Fruit fly (Drosophila melanogaster): Measurements from ENCODE around the gene AnxB11.

The AnxB11 gene

DNA sequence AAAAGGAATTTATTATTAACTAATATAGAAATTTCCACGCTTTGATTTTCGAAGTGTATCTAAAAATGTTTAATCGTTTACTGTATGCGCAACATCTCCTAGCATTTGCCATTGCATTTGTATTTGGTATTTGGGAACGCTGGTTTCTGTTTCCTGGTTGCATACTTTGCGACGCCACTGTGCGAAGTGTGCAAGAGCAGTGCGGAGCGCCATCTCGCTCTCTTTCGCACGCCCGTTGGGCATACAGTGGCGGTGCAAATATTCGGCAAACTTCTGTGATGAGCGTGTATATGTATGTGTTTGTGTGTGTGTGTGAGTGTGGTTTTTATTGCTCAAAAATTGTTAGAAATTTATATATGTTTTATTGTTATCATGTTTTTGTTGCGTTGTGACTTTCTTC lies 36.5 kb upstream of the AnxB11 start (continued):
- TF ChIP-seq slp2 (GFP tag; optimal IDR thresholded peaks at IDR 0.05) (peak; percentile 11), klu (GFP tag; IDR thresholded peaks at IDR 0.05) (no peak), Usf (GFP tag; optimal IDR thresholded peaks at IDR 0.05) (no peak), Hand (GFP tag; optimal IDR thresholded peaks at IDR 0.05) (no peak), ro (GFP tag; IDR thresholded peaks at IDR 0.05) (no peak), CG2202 (tag; optimal IDR thresholded peaks at IDR 0.05) (no peak), Poxn (GFP tag; IDR thresholded peaks at IDR 0.05) (no peak), CG17568 (GFP tag; optimal IDR thresholded peaks at IDR 0.05) (no peak), Xbp1 (GFP tag; optimal IDR thresholded peaks at IDR 0.05) (peak; percentile 14), CG11723 (GFP tag; optimal IDR thresholded peaks at IDR 0.05) (no peak)

DNA sequence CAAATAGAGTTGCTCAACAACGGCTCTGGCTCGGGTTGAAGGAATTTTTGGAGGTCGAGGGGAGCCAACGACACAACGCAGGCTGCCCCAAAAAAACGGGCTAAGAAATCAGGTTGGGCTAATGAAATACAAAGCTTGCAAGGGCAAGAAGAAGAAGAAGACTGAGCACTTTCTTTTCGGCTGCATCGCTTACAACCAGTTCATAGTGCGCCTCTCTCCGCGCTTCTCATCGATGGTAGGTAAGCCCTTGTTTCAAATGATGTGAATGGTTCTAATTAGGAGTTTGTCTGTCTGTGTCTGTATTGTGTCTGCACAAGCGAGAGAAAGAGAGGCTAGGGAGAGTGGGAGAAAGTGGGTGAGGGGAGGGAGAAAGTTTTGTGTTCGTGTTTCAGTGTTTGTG lies 34.5 kb upstream of the AnxB11 start:
- peak; percentile 1 for TF ChIP-seq CG14710 (tag; optimal IDR thresholded peaks at IDR 0.05)
- TF ChIP-seq cg (GFP tag; optimal IDR thresholded peaks at IDR 0.05) = peak; percentile 50
- no peak for TF ChIP-seq toy (GFP tag; IDR thresholded peaks at IDR 0.05)
- TF ChIP-seq ato (GFP tag; IDR thresholded peaks at IDR 0.05; ENCODE audit: partially characterized antibody) = 0 out of 2 replicates have a peak, but pooled peaks have one; percentile 52
- peak; percentile 91 for TF ChIP-seq Blimp-1 (GFP tag; optimal IDR thresholded peaks at IDR 0.05)
- TF ChIP-seq CG6791 (GFP tag; IDR thresholded peaks at IDR 0.05; ENCODE audit: partially characterized antibody) = peak; percentile 72; the same call in 2 of the 3 replicates
- TF ChIP-seq mirr (GFP tag; optimal IDR thresholded peaks at IDR 0.05) = no peak
- no peak for TF ChIP-seq CG17328 (GFP tag; IDR thresholded peaks at IDR 0.05)
- peak; percentile 94 for TF ChIP-seq CG8290 (GFP tag; optimal IDR thresholded peaks at IDR 0.05)
- peak; percentile 41 to 56 for TF ChIP-seq CG8290 (tag; optimal IDR thresholded peaks at IDR 0.05)
- peak; percentile 31 for TF ChIP-seq CG2712 (tag; optimal IDR thresholded peaks at IDR 0.05)
- TF ChIP-seq sens (GFP tag) = peak; percentile 1
- TF ChIP-seq phol (tag; optimal IDR thresholded peaks at IDR 0.05) = peak; percentile 13
- TF ChIP-seq CG10979 (tag; optimal IDR thresholded peaks at IDR 0.05) = peak; percentile 2
- peak; percentile 100 for TF ChIP-seq CG17829 (tag; optimal IDR thresholded peaks at IDR 0.05)
- peak; percentile 3 for TF ChIP-seq CG13894 (tag; optimal IDR thresholded peaks at IDR 0.05)
- TF ChIP-seq Trl (optimal IDR thresholded peaks at IDR 0.05) = peak in 1 of 2 experiments; percentile 13
- no peak for TF ChIP-seq Trl (GFP tag; optimal IDR thresholded peaks at IDR 0.05)
- peak; percentile 81 for TF ChIP-seq kni (GFP tag; optimal IDR thresholded peaks at IDR 0.05)
- no peak for TF ChIP-seq CrebB (tag; optimal IDR thresholded peaks at IDR 0.05)
- peak; percentile 32; the same call in 1 of the 2 replicates for TF ChIP-seq vvl (GFP tag; IDR thresholded peaks at IDR 0.05)
- peak; percentile 6 for TF ChIP-seq CG12769 (tag; optimal IDR thresholded peaks at IDR 0.05)
- peak; percentile 73 for TF ChIP-seq CG17385 (GFP tag; optimal IDR thresholded peaks at IDR 0.05)
- peak; percentile 4 for TF ChIP-seq CG15601 (tag; optimal IDR thresholded peaks at IDR 0.05)
- peak; percentile 47 for TF ChIP-seq stwl (tag; optimal IDR thresholded peaks at IDR 0.05)
- TF ChIP-seq CG12155 (GFP tag; optimal IDR thresholded peaks at IDR 0.05) = no peak
- peak; percentile 42 for TF ChIP-seq CG1603 (tag; optimal IDR thresholded peaks at IDR 0.05)

DNA sequence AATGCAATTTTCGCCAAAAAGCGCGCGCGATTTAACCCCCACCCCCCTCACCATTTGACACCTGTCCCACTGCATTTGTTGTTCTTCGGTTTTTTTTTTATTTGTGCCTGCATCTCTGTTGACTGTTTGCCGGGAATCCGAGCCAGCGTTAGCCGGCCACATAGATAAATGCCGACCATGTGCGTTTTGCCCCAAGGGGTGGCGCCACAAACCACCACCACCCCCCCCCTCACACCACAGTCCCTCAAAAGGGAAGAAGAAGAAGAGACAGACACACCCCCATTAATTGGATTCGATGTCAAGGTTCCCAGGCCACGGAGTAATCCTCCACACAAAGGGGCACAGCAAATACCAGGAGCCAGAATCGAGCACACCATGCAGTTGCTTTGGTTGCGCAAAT lies 27.3 kb upstream of the AnxB11 start:
- TF ChIP-seq crol (GFP tag; IDR thresholded peaks at IDR 0.05) = peak; percentile 60
- TF ChIP-seq Max (GFP tag; optimal IDR thresholded peaks at IDR 0.05) = no peak
- no peak for TF ChIP-seq Dip2 (GFP tag; IDR thresholded peaks at IDR 0.05)
- peak; percentile 56 for TF ChIP-seq CG17385 (GFP tag; optimal IDR thresholded peaks at IDR 0.05)
- no peak for TF ChIP-seq CG11247 (GFP tag; IDR thresholded peaks at IDR 0.05)
- no peak for TF ChIP-seq BtbVII (GFP tag; optimal IDR thresholded peaks at IDR 0.05)
- no peak for TF ChIP-seq tup (GFP tag; optimal IDR thresholded peaks at IDR 0.05)
- no peak for TF ChIP-seq dati (GFP tag; IDR thresholded peaks at IDR 0.05)
- TF ChIP-seq peb (GFP tag; IDR thresholded peaks at IDR 0.05) = no peak
- no peak for TF ChIP-seq CG9727 (GFP tag; optimal IDR thresholded peaks at IDR 0.05)

All from whole organism, embryonic.